Worm (Caenorhabditis elegans) whole organism, young adult: Measurements from ENCODE around the gene srp-3.
A peak's percentile ranks its signal among the peaks of the same experiment; 100 is the strongest.

ENCODE experiments used
- B0019.2 ChIP-seq: fragments of 200-800 bp; sonication (Bioruptor generic); conservative IDR thresholded peaks from 2 replicates; pipeline ENCODE4 v1.3.6; 2022; ENCODE audit warnings: missing genetic modification reagents, missing genetic modification characterization, missing compliant biosample characterization
- F10E7.11 ChIP-seq: sonication (generic microtip); optimal IDR thresholded peaks from 2 replicates; lab custom pipeline; 2017; ENCODE audit warnings: mild to moderate bottlenecking, missing genetic modification characterization, moderate library complexity, missing compliant biosample characterization
- F23B12.7 ChIP-seq: sonication (generic microtip); optimal IDR thresholded peaks from 2 replicates; lab custom pipeline; 2017; ENCODE audit warnings: missing genetic modification characterization, mild to moderate bottlenecking, missing compliant biosample characterization, antibody characterized with exemption, moderate library complexity; ENCODE audit not compliant: insufficient read depth
- F37B4.10 ChIP-seq: fragments of 200-800 bp; sonication (Bioruptor generic); IDR thresholded peaks from 2 replicates; pipeline ENCODE4 v1.3.6; 2022; ENCODE audit warnings: missing genetic modification characterization, missing compliant biosample characterization
- F55B11.4 ChIP-seq: sonication (generic microtip); optimal IDR thresholded peaks from 2 replicates; lab custom pipeline; 2016; ENCODE audit warnings: missing compliant biosample characterization, missing genetic modification characterization, borderline replicate concordance; ENCODE audit not compliant: insufficient read depth
- F57A8.1 ChIP-seq: fragments of 200-800 bp; sonication (Bioruptor generic); optimal IDR thresholded peaks from 2 replicates; lab custom pipeline; 2018; ENCODE audit warnings: mild to moderate bottlenecking, missing genetic modification characterization, moderate library complexity, missing compliant biosample characterization
- K11D2.4 ChIP-seq: fragments of 200-800 bp; sonication (Bioruptor generic); IDR thresholded peaks from 2 replicates; pipeline ENCODE4 v1.3.6; 2022; ENCODE audit warnings: missing genetic modification reagents, missing genetic modification characterization, missing compliant biosample characterization
- T07F8.4 ChIP-seq: sonication (generic microtip); optimal IDR thresholded peaks from 2 replicates; lab custom pipeline; 2016; ENCODE audit warnings: mild to moderate bottlenecking, missing genetic modification characterization, moderate library complexity, missing compliant biosample characterization
- T26A5.8 ChIP-seq: sonication (generic microtip); optimal IDR thresholded peaks from 2 replicates; lab custom pipeline; 2016; ENCODE audit warnings: missing genetic modification characterization, missing compliant biosample characterization
- Y53G8AR.9 ChIP-seq: fragments of 200-800 bp; sonication (Bioruptor generic); conservative IDR thresholded peaks from 2 replicates; pipeline ENCODE4 v1.3.6; 2022; ENCODE audit warnings: missing genetic modification reagents, missing genetic modification characterization, missing compliant biosample characterization
- Y67H2A.10 ChIP-seq: fragments of 200-800 bp; sonication (Bioruptor generic); conservative IDR thresholded peaks from 2 replicates; pipeline ENCODE4 v1.3.6; 2022; ENCODE audit warnings: missing genetic modification reagents, missing genetic modification characterization, missing compliant biosample characterization
- Y79H2A.3 ChIP-seq: fragments of 200-800 bp; sonication (Bioruptor generic); conservative IDR thresholded peaks from 2 replicates; pipeline ENCODE4 v1.3.6; 2022; ENCODE audit warnings: missing genetic modification reagents, missing genetic modification characterization, missing compliant biosample characterization
- akir-1 ChIP-seq: fragments of 200-800 bp; sonication (Bioruptor generic); optimal IDR thresholded peaks from 2 replicates; lab custom pipeline; 2018; ENCODE audit warnings: mild to moderate bottlenecking, missing genetic modification characterization, moderate library complexity, missing compliant biosample characterization
- athp-1 ChIP-seq: sonication (generic microtip); optimal IDR thresholded peaks from 2 replicates; lab custom pipeline; 2017; ENCODE audit warnings: mild to moderate bottlenecking, missing genetic modification characterization, missing compliant biosample characterization
- attf-5 ChIP-seq: fragments of 200-800 bp; sonication (Bioruptor generic); optimal IDR thresholded peaks from 2 replicates; lab custom pipeline; 2018; ENCODE audit warnings: mild to moderate bottlenecking, missing genetic modification characterization, missing compliant biosample characterization
- ceh-100 ChIP-seq: fragments of 200-800 bp; sonication (Bioruptor generic); IDR thresholded peaks from 2 replicates; pipeline ENCODE4 v1.3.6; 2022; ENCODE audit warnings: missing genetic modification reagents, missing genetic modification characterization, missing compliant biosample characterization
- ceh-79 ChIP-seq: sonication (generic microtip); optimal IDR thresholded peaks from 2 replicates; lab custom pipeline; 2017; ENCODE audit warnings: mild to moderate bottlenecking, missing genetic modification characterization, missing compliant biosample characterization
- die-1 ChIP-seq: sonication (generic microtip); optimal IDR thresholded peaks from 2 replicates; lab custom pipeline; 2016; ENCODE audit warnings: missing genotype, mild to moderate bottlenecking, missing genetic modification characterization, missing compliant biosample characterization
- dox-1 ChIP-seq: fragments of 200-800 bp; sonication (Bioruptor generic); IDR thresholded peaks from 2 replicates; pipeline ENCODE4 v1.3.6; 2022; ENCODE audit warnings: missing genetic modification reagents, missing genetic modification characterization, missing compliant biosample characterization
- dpl-1 ChIP-seq: fragments of 150-350 bp; optimal IDR thresholded peaks from 2 replicates; lab custom pipeline; 2014; ENCODE audit warnings: missing biosample characterization, missing genetic modification reagents, missing genetic modification characterization
- efl-1 ChIP-seq: fragments of 150-350 bp; optimal IDR thresholded peaks from 2 replicates; lab custom pipeline; 2014; ENCODE audit warnings: missing biosample characterization, missing genetic modification reagents, missing genetic modification characterization
- egrh-3 ChIP-seq: fragments of 200-800 bp; sonication (Bioruptor generic); IDR thresholded peaks from 2 replicates; pipeline ENCODE4 v1.3.6; 2022; ENCODE audit warnings: missing genetic modification reagents, missing genetic modification characterization, missing compliant biosample characterization
- ekl-4 ChIP-seq: fragments of 200-800 bp; sonication (Bioruptor generic); IDR thresholded peaks from 2 replicates; pipeline ENCODE4 v1.3.6; 2022; ENCODE audit warnings: missing genetic modification reagents, missing genetic modification characterization, missing compliant biosample characterization
- ets-4 ChIP-seq: fragments of 200-800 bp; sonication (Bioruptor generic); optimal IDR thresholded peaks from 2 replicates; lab custom pipeline; 2018; ENCODE audit warnings: mild to moderate bottlenecking, missing genetic modification characterization, missing compliant biosample characterization
- him-1 ChIP-seq: sonication (generic microtip); optimal IDR thresholded peaks from 2 replicates; lab custom pipeline; 2016; ENCODE audit warnings: missing genotype, missing genetic modification reagents, missing genetic modification characterization, missing compliant biosample characterization
- hlh-26 ChIP-seq: fragments of 200-800 bp; sonication (Bioruptor generic); conservative IDR thresholded peaks from 2 replicates; pipeline ENCODE4 v1.3.6; 2022; ENCODE audit warnings: missing genetic modification reagents, missing genetic modification characterization, missing compliant biosample characterization
- lag-1 ChIP-seq: fragments of 200-800 bp; sonication (Bioruptor generic); IDR thresholded peaks from 2 replicates; pipeline ENCODE4 v1.3.6; 2022; ENCODE audit warnings: missing genetic modification reagents, missing genetic modification characterization, missing compliant biosample characterization
- let-607 ChIP-seq, 2 experiments: fragments of 200-800 bp in 1 of 2; sonication (Bioruptor generic) in 1 of 2; sonication (generic microtip) in 1 of 2; optimal IDR thresholded peaks; 2 replicates each; lab custom pipeline; 2016 to 2018; ENCODE audit warnings: mild to moderate bottlenecking in 2 of 2, missing compliant biosample characterization in 2 of 2, missing genetic modification characterization in 2 of 2, moderate library complexity in 2 of 2, missing genotype in 1 of 2
- lin-26 ChIP-seq: fragments of 200-800 bp; sonication (Bioruptor generic); IDR thresholded peaks from 2 replicates; pipeline ENCODE4 v1.3.6; 2022; ENCODE audit warnings: missing genetic modification reagents, missing genetic modification characterization, missing compliant biosample characterization
- lin-40 ChIP-seq: sonication (generic microtip); optimal IDR thresholded peaks from 2 replicates; lab custom pipeline; 2016; ENCODE audit warnings: missing genetic modification characterization, mild to moderate bottlenecking, missing compliant biosample characterization, missing genotype, missing genetic modification reagents
- lsy-27 ChIP-seq: sonication (generic microtip); optimal IDR thresholded peaks from 2 replicates; lab custom pipeline; 2017; ENCODE audit warnings: missing genetic modification characterization, mild to moderate bottlenecking, missing compliant biosample characterization, antibody characterized with exemption, missing genotype, borderline replicate concordance; ENCODE audit not compliant: insufficient read depth
- madf-3 ChIP-seq: fragments of 200-800 bp; sonication (Bioruptor generic); IDR thresholded peaks from 2 replicates; pipeline ENCODE4 v1.3.6; 2022; ENCODE audit warnings: missing genetic modification reagents, missing genetic modification characterization, missing compliant biosample characterization
- madf-6 ChIP-seq: fragments of 200-800 bp; sonication (Bioruptor generic); IDR thresholded peaks from 2 replicates; pipeline ENCODE4 v1.3.6; 2022; ENCODE audit warnings: missing genetic modification reagents, missing genetic modification characterization, missing compliant biosample characterization
- mes-4 ChIP-seq: sonication (generic microtip); optimal IDR thresholded peaks from 2 replicates; lab custom pipeline; 2016; ENCODE audit warnings: missing genotype, missing genetic modification characterization, missing compliant biosample characterization
- mxl-1 ChIP-seq: sonication (generic microtip); optimal IDR thresholded peaks from 2 replicates; lab custom pipeline; 2016; ENCODE audit warnings: missing genetic modification characterization, missing compliant biosample characterization
- nfya-2 ChIP-seq: fragments of 200-800 bp; sonication (Bioruptor generic); IDR thresholded peaks from 2 replicates; pipeline ENCODE4 v1.3.6; 2022; ENCODE audit warnings: missing genetic modification reagents, missing genetic modification characterization, missing compliant biosample characterization
- nfyb-1 ChIP-seq: fragments of 200-800 bp; sonication (Bioruptor generic); IDR thresholded peaks from 2 replicates; pipeline ENCODE4 v1.3.6; 2022; ENCODE audit warnings: missing genetic modification reagents, missing genetic modification characterization, missing compliant biosample characterization
- nhr-120 ChIP-seq: fragments of 200-800 bp; sonication (Bioruptor generic); IDR thresholded peaks from 2 replicates; pipeline ENCODE4 v1.3.6; 2022; ENCODE audit warnings: missing genetic modification characterization, missing compliant biosample characterization
- nhr-179 ChIP-seq: sonication (generic microtip); optimal IDR thresholded peaks from 2 replicates; lab custom pipeline; 2016; ENCODE audit warnings: mild to moderate bottlenecking, missing genetic modification characterization, missing compliant biosample characterization
- nhr-27 ChIP-seq: fragments of 200-800 bp; sonication (Bioruptor generic); optimal IDR thresholded peaks from 2 replicates; lab custom pipeline; 2018; ENCODE audit warnings: mild to moderate bottlenecking, missing genetic modification characterization, moderate library complexity, missing compliant biosample characterization
- nhr-80 ChIP-seq: sonication (generic microtip); optimal IDR thresholded peaks from 2 replicates; lab custom pipeline; 2016; ENCODE audit warnings: missing genetic modification characterization, missing compliant biosample characterization
- repo-1 ChIP-seq: sonication (generic microtip); optimal IDR thresholded peaks from 2 replicates; lab custom pipeline; 2017; ENCODE audit warnings: mild to moderate bottlenecking, missing genetic modification characterization, missing compliant biosample characterization
- sptf-2 ChIP-seq: fragments of 200-800 bp; sonication (Bioruptor generic); optimal IDR thresholded peaks from 2 replicates; lab custom pipeline; 2018; ENCODE audit warnings: mild to moderate bottlenecking, missing genetic modification characterization, missing compliant biosample characterization
- unc-130 ChIP-seq: sonication (generic microtip); optimal IDR thresholded peaks from 2 replicates; lab custom pipeline; 2016; ENCODE audit warnings: missing genetic modification reagents, missing genetic modification characterization, missing compliant biosample characterization
- xnd-1 ChIP-seq: sonication (generic microtip); optimal IDR thresholded peaks from 2 replicates; lab custom pipeline; 2016; ENCODE audit warnings: missing genotype, missing genetic modification reagents, missing genetic modification characterization, missing compliant biosample characterization
- zim-3 ChIP-seq: sonication (generic microtip); optimal IDR thresholded peaks from 2 replicates; lab custom pipeline; 2017; ENCODE audit warnings: mild to moderate bottlenecking, missing genetic modification characterization, moderate library complexity, missing compliant biosample characterization
- ztf-25 ChIP-seq: fragments of 200-800 bp; sonication (Bioruptor generic); IDR thresholded peaks from 2 replicates; pipeline ENCODE4 v1.3.6; 2022; ENCODE audit warnings: missing genetic modification reagents, missing genetic modification characterization, missing compliant biosample characterization
- ztf-26 ChIP-seq: sonication (generic microtip); optimal IDR thresholded peaks from 2 replicates; lab custom pipeline; 2017; ENCODE audit warnings: missing genetic modification characterization, missing compliant biosample characterization

The srp-3 gene

DNA sequence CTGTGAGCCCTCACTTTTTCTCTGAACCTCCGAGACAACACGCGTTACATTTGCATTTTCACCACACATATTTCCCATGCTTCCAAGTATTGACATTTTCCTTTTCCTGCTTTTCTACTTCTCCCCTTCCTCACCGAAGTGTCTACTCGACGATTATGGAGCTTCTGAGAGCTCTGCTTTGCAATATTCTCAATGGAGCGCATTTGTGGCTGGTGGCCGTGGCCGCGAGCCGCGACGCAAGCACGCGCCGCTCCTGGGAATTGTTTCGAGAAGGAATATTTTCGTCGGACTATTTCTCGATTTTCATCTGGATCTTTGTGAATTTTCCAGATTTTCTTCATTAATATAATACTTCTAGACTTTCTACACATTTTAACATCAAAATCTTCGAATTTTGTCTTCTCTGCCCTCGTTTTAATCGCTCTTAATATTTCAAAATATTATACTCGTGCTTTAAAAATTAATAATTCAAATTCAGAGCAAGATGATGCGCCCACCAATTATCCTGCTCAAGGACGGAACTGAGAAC is 36.8 kb upstream of the srp-3 start, which contains the start of the genes T10B5.4 and cct-7 (continued):
- TF ChIP-seq dox-1 (peak; percentile 96), die-1 (tag; lab: Kevin White, UChicago) (peak; percentile 34), B0019.2 (peak; percentile 75), lsy-27 (peak; percentile 13), lin-26 (GFP tag; lab: Robert Waterston, UW) (peak; percentile 69; the same call in 1 of the 2 replicates), ets-4 (GFP tag; lab: Kevin White, UChicago) (no peak), nhr-80 (tag; lab: Kevin White, UChicago) (peak; percentile 70), T07F8.4 (peak; percentile 0), egrh-3 (peak; percentile 72), Y67H2A.10 (peak; percentile 83), ekl-4 (GFP tag; lab: Robert Waterston, UW) (peak; percentile 79), mes-4 (tag; lab: Kevin White, UChicago) (no peak), dpl-1 (GFP tag; lab: Kevin White, UChicago) (peak; percentile 62), lag-1 (no peak), Y53G8AR.9 (GFP tag; lab: Robert Waterston, UW) (peak; percentile 73; the same call in 1 of the 2 replicates), akir-1 (GFP tag; lab: Kevin White, UChicago) (peak; percentile 62), xnd-1 (no peak), mxl-1 (tag; lab: Kevin White, UChicago) (no peak), Y79H2A.3 (no peak), F57A8.1 (no peak), F37B4.10 (GFP tag; lab: Robert Waterston, UW) (0 out of 2 replicates have a peak, but pooled peaks have one; percentile 80), efl-1 (GFP tag; lab: Kevin White, UChicago) (peak; percentile 53), T26A5.8 (tag; lab: Kevin White, UChicago) (no peak), nfyb-1 (GFP tag; lab: Robert Waterston, UW) (0 out of 2 replicates have a peak, but pooled peaks have one; percentile 21), nhr-27 (tag; lab: Kevin White, UChicago) (no peak), him-1 (tag; lab: Kevin White, UChicago) (no peak), ceh-100 (GFP tag; lab: Robert Waterston, UW) (peak; percentile 86), unc-130 (GFP tag; lab: Kevin White, UChicago) (peak; percentile 80), repo-1 (tag; lab: Kevin White, UChicago) (peak; percentile 13), sptf-2 (GFP tag; lab: Kevin White, UChicago) (peak; percentile 33), nhr-179 (tag; lab: Kevin White, UChicago) (no peak), nhr-120 (GFP tag; lab: Robert Waterston, UW) (no peak), madf-6 (GFP tag; lab: Robert Waterston, UW) (peak; percentile 59), zim-3 (no peak), F23B12.7 (tag; lab: Kevin White, UChicago) (peak; percentile 56), F55B11.4 (tag; lab: Kevin White, UChicago) (no peak), lin-40 (peak; percentile 75), attf-5 (peak; percentile 98), ztf-26 (tag; lab: Kevin White, UChicago) (peak; percentile 24), hlh-26 (GFP tag; lab: Robert Waterston, UW) (no peak), ztf-25 (GFP tag; lab: Robert Waterston, UW) (peak; percentile 90), F10E7.11 (tag; lab: Kevin White, UChicago) (no peak), nfya-2 (no peak), athp-1 (tag; lab: Kevin White, UChicago) (peak; percentile 90), ceh-79 (tag; lab: Kevin White, UChicago) (no peak), madf-3 (GFP tag; lab: Robert Waterston, UW) (peak; percentile 99), let-607 (tag; optimal IDR thresholded peaks at IDR 0.05; lab: Kevin White, UChicago) (peak; percentile 42 to 66), K11D2.4 (peak; percentile 75; the same call in 1 of the 2 replicates)
